Worm (Caenorhabditis elegans) whole organism, L2 larva: Measurements from ENCODE around the gene F11E6.6.
A peak's percentile ranks its signal among the peaks of the same experiment; 100 is the strongest.

Source experiments
- C34F6.9 ChIP-seq: fragments of 150-350 bp; optimal IDR thresholded peaks from 2 replicates; lab custom pipeline; 2014; ENCODE audit warnings: missing biosample characterization, missing genetic modification characterization
- F13H6.1 ChIP-seq: sonication (generic microtip); optimal IDR thresholded peaks from 2 replicates; lab custom pipeline; 2016; ENCODE audit warnings: missing genetic modification characterization, missing compliant biosample characterization
- Y55F3AM.14 ChIP-seq: fragments of 200-800 bp; sonication (Bioruptor generic); optimal IDR thresholded peaks from 2 replicates; lab custom pipeline; 2018; ENCODE audit warnings: mild to moderate bottlenecking, missing genetic modification characterization, missing compliant biosample characterization
- blmp-1 ChIP-seq: sonication (generic microtip); optimal IDR thresholded peaks from 2 replicates; lab custom pipeline; 2017; ENCODE audit warnings: missing genetic modification characterization, mild to moderate bottlenecking, missing compliant biosample characterization, antibody characterized with exemption, moderate library complexity; ENCODE audit not compliant: insufficient read depth
- ceh-16 ChIP-seq: fragments of 150-350 bp; optimal IDR thresholded peaks from 2 replicates; lab custom pipeline; 2014; ENCODE audit warnings: missing biosample characterization, missing genetic modification characterization
- ceh-82 ChIP-seq: fragments of 150-350 bp; optimal IDR thresholded peaks from 2 replicates; lab custom pipeline; 2014; ENCODE audit warnings: missing biosample characterization, missing genetic modification characterization
- crh-2 ChIP-seq: sonication (generic microtip); optimal IDR thresholded peaks from 2 replicates; lab custom pipeline; 2017; ENCODE audit warnings: missing biosample characterization, missing genetic modification characterization
- egl-27 ChIP-seq: sonication (generic microtip); optimal IDR thresholded peaks from 3 replicates; lab custom pipeline; 2017; ENCODE audit warnings: missing biosample characterization, missing genetic modification reagents, missing genetic modification characterization
- elt-1 ChIP-seq: fragments of 150-350 bp; optimal IDR thresholded peaks from 2 replicates; lab custom pipeline; 2014; ENCODE audit warnings: missing biosample characterization, missing genetic modification characterization
- elt-3 ChIP-seq: sonication (generic microtip); optimal IDR thresholded peaks from 2 replicates; lab custom pipeline; 2017; ENCODE audit warnings: missing biosample characterization, missing genetic modification characterization
- fos-1 ChIP-seq: fragments of 150-350 bp; optimal IDR thresholded peaks from 2 replicates; lab custom pipeline; 2014; ENCODE audit warnings: missing biosample characterization, missing genetic modification characterization
- gmeb-1 ChIP-seq: fragments of 150-350 bp; optimal IDR thresholded peaks from 2 replicates; lab custom pipeline; 2014; ENCODE audit warnings: missing biosample characterization, missing genetic modification characterization
- lin-11 ChIP-seq: fragments of 150-350 bp; sonication (generic microtip); optimal IDR thresholded peaks from 2 replicates; lab custom pipeline; 2014; ENCODE audit warnings: missing biosample characterization, missing genetic modification characterization, inconsistent platforms, mixed read lengths
- lin-13 ChIP-seq: fragments of 150-350 bp; optimal IDR thresholded peaks from 2 replicates; lab custom pipeline; 2014; ENCODE audit warnings: missing biosample characterization, missing genetic modification reagents, missing genetic modification characterization
- lsy-2 ChIP-seq, 2 experiments: fragments of 150-350 bp in 1 of 2; sonication (generic microtip) in 1 of 2; optimal IDR thresholded peaks; 2 replicates each; lab custom pipeline; 2014 to 2017; ENCODE audit warnings: missing biosample characterization in 2 of 2, missing genetic modification characterization in 2 of 2
- mab-5 ChIP-seq: fragments of 150-350 bp; optimal IDR thresholded peaks from 2 replicates; lab custom pipeline; 2014; ENCODE audit warnings: missing biosample characterization, missing genetic modification characterization
- mdl-1 ChIP-seq, 2 experiments: fragments of 150-350 bp in 1 of 2; sonication (generic microtip) in 1 of 2; optimal IDR thresholded peaks; 2 replicates each; lab custom pipeline; 2017; ENCODE audit warnings: missing biosample characterization in 2 of 2, missing genetic modification characterization in 2 of 2
- nhr-12 ChIP-seq: fragments of 150-350 bp; optimal IDR thresholded peaks from 2 replicates; lab custom pipeline; 2014; ENCODE audit warnings: missing biosample characterization, missing genetic modification characterization
- nhr-129 ChIP-seq: fragments of 150-350 bp; optimal IDR thresholded peaks from 2 replicates; lab custom pipeline; 2014; ENCODE audit warnings: missing biosample characterization, missing genetic modification characterization
- nhr-21 ChIP-seq: fragments of 150-350 bp; optimal IDR thresholded peaks from 2 replicates; lab custom pipeline; 2014; ENCODE audit warnings: missing biosample characterization, missing genetic modification characterization
- nhr-23 ChIP-seq: fragments of 150-350 bp; optimal IDR thresholded peaks from 2 replicates; lab custom pipeline; 2014; ENCODE audit warnings: missing biosample characterization, missing genetic modification reagents, missing genetic modification characterization
- nhr-237 ChIP-seq: fragments of 150-350 bp; optimal IDR thresholded peaks from 2 replicates; lab custom pipeline; 2014; ENCODE audit warnings: missing biosample characterization, missing genetic modification characterization
- nhr-77 ChIP-seq: fragments of 150-350 bp; optimal IDR thresholded peaks from 2 replicates; lab custom pipeline; 2014; ENCODE audit warnings: missing biosample characterization, missing genetic modification characterization
- peb-1 ChIP-seq: fragments of 150-350 bp; optimal IDR thresholded peaks from 2 replicates; lab custom pipeline; 2014; ENCODE audit warnings: missing biosample characterization, missing genetic modification characterization
- sem-4 ChIP-seq: fragments of 150-350 bp; optimal IDR thresholded peaks from 2 replicates; lab custom pipeline; 2014; ENCODE audit warnings: missing biosample characterization, missing genetic modification reagents, missing genetic modification characterization
- skn-1 ChIP-seq: sonication (generic microtip); optimal IDR thresholded peaks from 2 replicates; lab custom pipeline; 2017; ENCODE audit warnings: missing biosample characterization, missing genetic modification characterization
- sma-3 ChIP-seq: sonication (generic microtip); optimal IDR thresholded peaks from 2 replicates; lab custom pipeline; 2016; ENCODE audit warnings: missing genetic modification reagents, missing genetic modification characterization, missing compliant biosample characterization
- snpc-4 ChIP-seq: fragments of 150-350 bp; optimal IDR thresholded peaks from 2 replicates; lab custom pipeline; 2014; ENCODE audit warnings: missing biosample characterization, missing genetic modification characterization
- unc-55 ChIP-seq: fragments of 150-350 bp; sonication (generic microtip); optimal IDR thresholded peaks from 3 replicates; lab custom pipeline; 2014; ENCODE audit warnings: missing biosample characterization, missing genetic modification reagents, missing genetic modification characterization
- unc-62 ChIP-seq: fragments of 150-350 bp; optimal IDR thresholded peaks from 2 replicates; lab custom pipeline; 2014; ENCODE audit warnings: missing biosample characterization, missing genetic modification reagents, missing genetic modification characterization
- zag-1 ChIP-seq: fragments of 150-350 bp; optimal IDR thresholded peaks from 2 replicates; lab custom pipeline; 2014; ENCODE audit warnings: missing biosample characterization, missing genetic modification characterization
- ztf-1 ChIP-seq: fragments of 200-800 bp; sonication (Bioruptor generic); conservative IDR thresholded peaks from 2 replicates; pipeline ENCODE4 v1.3.6; 2022; ENCODE audit warnings: missing genetic modification characterization, missing compliant biosample characterization
- ztf-11 ChIP-seq: sonication (generic microtip); optimal IDR thresholded peaks from 2 replicates; lab custom pipeline; 2017; ENCODE audit warnings: missing biosample characterization, missing genetic modification characterization
- ztf-4 ChIP-seq: fragments of 150-350 bp; optimal IDR thresholded peaks from 2 replicates; lab custom pipeline; 2014; ENCODE audit warnings: missing biosample characterization, missing genetic modification characterization

F11E6.6 gene

DNA sequence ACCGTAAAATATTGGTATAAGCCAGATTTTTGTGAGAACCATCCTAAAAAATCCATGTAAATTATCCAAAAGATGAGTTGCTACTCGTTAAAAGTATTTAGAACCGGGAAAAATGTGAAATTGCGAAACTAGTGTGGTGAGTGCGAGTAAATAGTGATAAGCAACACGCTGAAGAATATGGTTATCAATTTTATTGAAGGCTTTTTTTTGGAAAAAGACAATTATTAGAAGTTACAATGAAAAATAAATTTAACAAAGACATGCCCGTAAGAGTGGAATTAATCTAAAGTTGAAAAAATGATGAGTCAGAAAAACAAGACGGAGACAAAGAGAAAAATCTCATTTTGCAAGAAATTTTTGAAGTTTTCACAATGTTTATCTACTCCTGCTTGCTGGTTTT lies at the start of gene F11E6.6:
Gene F11E6.6 (minus strand): TSS at position 101 of the 400 bp plus-strand sequence.
- no peak for TF ChIP-seq mdl-1 (tag; optimal IDR thresholded peaks at IDR 0.05; lab: Kevin White, UChicago)
- TF ChIP-seq fos-1 (tag; lab: Kevin White, UChicago), result peak; percentile 48

ce11 chrIV:17490679-17491078 lies 24.9 kb upstream of the F11E6.6 start, which contains the start of gene nas-6:
Gene nas-6 (minus strand): TSS chrIV:17490779.
- TF ChIP-seq gmeb-1 (tag; lab: Kevin White, UChicago) (no peak), F13H6.1 (tag; lab: Kevin White, UChicago) (no peak), lin-13 (GFP tag; lab: Kevin White, UChicago) (no peak), sma-3 (no peak), fos-1 (tag; lab: Kevin White, UChicago) (no peak), mab-5 (tag; lab: Kevin White, UChicago) (no peak), skn-1 (tag; lab: Kevin White, UChicago) (no peak), lin-11 (tag; lab: Kevin White, UChicago) (no peak), nhr-237 (tag; lab: Kevin White, UChicago) (no peak), blmp-1 (tag; lab: Kevin White, UChicago) (no peak), nhr-129 (tag; lab: Kevin White, UChicago) (no peak), elt-3 (no peak), peb-1 (tag; lab: Kevin White, UChicago) (no peak), ztf-11 (tag; lab: Kevin White, UChicago) (no peak), snpc-4 (no peak), unc-55 (GFP tag; lab: Kevin White, UChicago) (no peak), crh-2 (no peak)
- TF ChIP-seq, all 48 proteins: peak for 0

DNA sequence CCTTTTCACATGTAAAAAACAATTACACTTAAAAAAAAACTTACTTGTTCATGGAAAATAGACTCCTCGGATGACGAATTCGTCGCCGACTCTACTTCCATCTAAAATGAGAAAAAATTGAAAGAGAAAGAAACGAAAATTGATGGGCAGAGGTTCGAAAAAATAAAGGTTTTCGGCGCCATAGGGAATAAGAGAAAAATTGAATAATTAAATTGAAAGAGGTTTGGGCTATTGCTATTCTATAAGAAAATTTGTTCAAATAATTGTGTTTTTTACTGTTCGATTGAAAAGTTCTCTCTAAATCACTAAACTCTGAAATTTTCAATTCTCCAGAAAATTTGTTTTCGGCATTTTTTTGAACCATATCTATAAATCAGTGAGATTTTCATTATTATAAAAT lies 17.4 kb upstream of the F11E6.6 start, which contains the start of gene rabr-2:
Gene rabr-2 (minus strand): TSS at position 101 of the 400 bp plus-strand sequence.
- TF ChIP-seq ztf-11 (tag; lab: Kevin White, UChicago) (no peak), ceh-82 (tag; lab: Kevin White, UChicago) (no peak), nhr-12 (tag; lab: Kevin White, UChicago) (no peak), fos-1 (tag; lab: Kevin White, UChicago) (no peak), elt-3 (no peak), nhr-21 (tag; lab: Kevin White, UChicago) (no peak), ztf-1 (GFP tag; lab: Robert Waterston, UW) (no peak), egl-27 (tag; lab: Kevin White, UChicago) (no peak), lsy-2 (tag; optimal IDR thresholded peaks at IDR 0.05; lab: Kevin White, UChicago) (no peak), snpc-4 (no peak), lin-11 (tag; lab: Kevin White, UChicago) (no peak), ceh-16 (no peak), mab-5 (tag; lab: Kevin White, UChicago) (no peak), F13H6.1 (tag; lab: Kevin White, UChicago) (no peak), mdl-1 (tag; optimal IDR thresholded peaks at IDR 0.05; lab: Kevin White, UChicago) (no peak), ztf-4 (tag; lab: Kevin White, UChicago) (no peak)

ce11 chrIV:17475743-17476142 lies 10.0 kb upstream of the F11E6.6 start, which contains the start of gene grl-24:
Gene grl-24 (minus strand): TSS chrIV:17475843.
- TF ChIP-seq sem-4 (tag; lab: Kevin White, UChicago) (no peak), unc-62 (GFP tag; lab: Kevin White, UChicago) (no peak)
- TF ChIP-seq, all 48 proteins: peak for 0

ce11 chrIV:17475242-17475641 lies 9.5 kb upstream of the F11E6.6 start, which contains the start of gene F11E6.9:
Gene F11E6.9 (minus strand): TSS chrIV:17475342.
- no peak for TF ChIP-seq nhr-23 (tag; lab: Kevin White, UChicago)
- TF ChIP-seq ztf-4 (tag; lab: Kevin White, UChicago), result no peak
- no peak for TF ChIP-seq nhr-237 (tag; lab: Kevin White, UChicago)
- TF ChIP-seq nhr-129 (tag; lab: Kevin White, UChicago), result no peak
- no peak for TF ChIP-seq ceh-82 (tag; lab: Kevin White, UChicago)
- TF ChIP-seq lin-11 (tag; lab: Kevin White, UChicago), result no peak
- no peak for TF ChIP-seq nhr-77 (tag; lab: Kevin White, UChicago)
- TF ChIP-seq unc-62 (GFP tag; lab: Kevin White, UChicago), result no peak
- TF ChIP-seq gmeb-1 (tag; lab: Kevin White, UChicago), result no peak
- no peak for TF ChIP-seq zag-1 (tag; lab: Kevin White, UChicago)
- TF ChIP-seq ztf-11 (tag; lab: Kevin White, UChicago), result no peak
- no peak for TF ChIP-seq ceh-16
- no peak for TF ChIP-seq skn-1 (tag; lab: Kevin White, UChicago)
- no peak for TF ChIP-seq ztf-1 (GFP tag; lab: Robert Waterston, UW)
- no peak for TF ChIP-seq C34F6.9 (tag; lab: Kevin White, UChicago)
- TF ChIP-seq Y55F3AM.14, result no peak
- no peak for TF ChIP-seq elt-1
